Worm (Caenorhabditis elegans): Measurements from ENCODE around the gene T01H3.2.
A peak's percentile ranks its signal among the peaks of the same experiment; 100 is the strongest.

The T01H3.2 gene

DNA sequence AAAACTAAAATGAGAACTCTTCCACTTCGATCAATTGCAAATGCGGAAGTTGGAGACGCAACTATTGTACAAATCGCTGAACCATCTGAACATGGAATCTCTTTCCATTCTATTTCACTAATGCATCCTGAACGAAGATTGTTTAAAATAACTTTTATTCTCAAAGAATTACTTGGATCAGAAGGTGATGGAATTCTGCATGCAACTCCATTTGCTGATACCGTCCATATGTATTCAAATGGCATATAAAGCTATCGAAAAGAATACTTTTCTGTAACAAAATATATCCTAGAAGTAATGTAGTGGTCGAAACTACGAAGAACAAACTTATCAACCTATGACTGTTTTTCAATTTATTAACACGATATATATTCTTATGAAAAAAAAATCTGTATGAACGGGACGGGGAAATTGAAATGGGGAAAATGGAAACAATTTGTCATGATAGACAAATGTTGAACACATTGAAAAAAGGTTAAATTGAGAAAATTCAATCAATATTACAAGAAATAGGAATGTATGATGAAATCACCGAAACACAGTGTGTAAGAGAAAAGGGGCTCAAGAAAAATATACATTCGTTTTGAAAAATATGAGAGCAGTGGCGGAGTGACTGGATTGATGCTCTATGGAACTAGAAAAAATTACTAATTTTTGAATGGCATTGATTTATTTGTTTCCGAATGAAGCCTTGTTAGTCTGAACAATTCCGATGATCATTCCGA is at the start of gene T01H3.2:
Gene T01H3.2, minus strand, starts transcription at position 251 of the 725 bp plus-strand sequence.
- no peak for TF ChIP-seq Y55F3AM.14 (GFP tag; optimal IDR thresholded peaks at IDR 0.05)
- no peak for TF ChIP-seq nhr-10 (tag; optimal IDR thresholded peaks at IDR 0.05)
- no peak for TF ChIP-seq ztf-4 (tag; optimal IDR thresholded peaks at IDR 0.05)
- TF ChIP-seq ama-1 (optimal IDR thresholded peaks at IDR 0.05): peak; percentile 2
- peak in 1 of 2 experiments; percentile 12 for TF ChIP-seq lsy-2 (tag; optimal IDR thresholded peaks at IDR 0.05)
- no peak for TF ChIP-seq alr-1 (tag; optimal IDR thresholded peaks at IDR 0.05)
- TF ChIP-seq crh-2 (tag; optimal IDR thresholded peaks at IDR 0.05): peak; percentile 3
- no peak for TF ChIP-seq aly-2 (tag; optimal IDR thresholded peaks at IDR 0.05)

ce11 chrII:7921155-7921554 is 43.4 kb upstream of the T01H3.2 start:
- no peak for TF ChIP-seq unc-62 (GFP tag; optimal IDR thresholded peaks at IDR 0.05)
- peak; percentile 1 for TF ChIP-seq crh-2 (tag; optimal IDR thresholded peaks at IDR 0.05)
- TF ChIP-seq sma-9 (GFP tag; optimal IDR thresholded peaks at IDR 0.05): peak; percentile 4
- no peak for TF ChIP-seq sma-9 (tag; optimal IDR thresholded peaks at IDR 0.05)
- peak; percentile 21 for TF ChIP-seq nhr-129 (tag; optimal IDR thresholded peaks at IDR 0.05)

ce11 chrII:7920178-7920577 is 42.4 kb upstream of the T01H3.2 start:
- peak; percentile 25 for TF ChIP-seq unc-55 (GFP tag; optimal IDR thresholded peaks at IDR 0.05)
- no peak for TF ChIP-seq sma-3 (GFP tag; optimal IDR thresholded peaks at IDR 0.05)
- TF ChIP-seq ceh-82 (tag; optimal IDR thresholded peaks at IDR 0.05): no peak
- no peak for TF ChIP-seq nhr-12 (tag; optimal IDR thresholded peaks at IDR 0.05)
- TF ChIP-seq egl-27 (tag; optimal IDR thresholded peaks at IDR 0.05): no peak
- TF ChIP-seq lin-11 (tag; optimal IDR thresholded peaks at IDR 0.05): no peak
- TF ChIP-seq C34F6.9 (tag; optimal IDR thresholded peaks at IDR 0.05): peak; percentile 24
- TF ChIP-seq sma-9 (GFP tag; optimal IDR thresholded peaks at IDR 0.05): no peak
- TF ChIP-seq sma-9 (tag; optimal IDR thresholded peaks at IDR 0.05): no peak
- TF ChIP-seq crh-2 (tag; optimal IDR thresholded peaks at IDR 0.05): no peak
- no peak for TF ChIP-seq mdl-1 (tag; optimal IDR thresholded peaks at IDR 0.05)
- no peak for TF ChIP-seq mbf-1 (tag; optimal IDR thresholded peaks at IDR 0.05)

- TF ChIP-seq unc-39 (tag; optimal IDR thresholded peaks at IDR 0.05) (no peak), peb-1 (tag; optimal IDR thresholded peaks at IDR 0.05) (no peak), nhr-10 (tag; optimal IDR thresholded peaks at IDR 0.05) (no peak), unc-55 (GFP tag; optimal IDR thresholded peaks at IDR 0.05) (no peak), lin-11 (tag; optimal IDR thresholded peaks at IDR 0.05) (no peak), ztf-1 (GFP tag; conservative IDR thresholded peaks at IDR 0.05) (no peak), Y55F3AM.14 (GFP tag; optimal IDR thresholded peaks at IDR 0.05) (no peak), nhr-11 (tag; optimal IDR thresholded peaks at IDR 0.05) (no peak), blmp-1 (tag; optimal IDR thresholded peaks at IDR 0.05; ENCODE audit: insufficient read depth) (no peak), unc-62 (GFP tag; optimal IDR thresholded peaks at IDR 0.05) (no peak), nhr-12 (tag; optimal IDR thresholded peaks at IDR 0.05) (no peak), ceh-16 (tag; optimal IDR thresholded peaks at IDR 0.05) (no peak), nhr-23 (tag; optimal IDR thresholded peaks at IDR 0.05) (no peak), aly-2 (tag; optimal IDR thresholded peaks at IDR 0.05) (no peak), R02D3.7 (tag; optimal IDR thresholded peaks at IDR 0.05) (no peak), snpc-4 (tag; optimal IDR thresholded peaks at IDR 0.05) (no peak), sem-4 (tag; optimal IDR thresholded peaks at IDR 0.05) (no peak)
These were observed 33.2 kb upstream of the T01H3.2 start, which contains the start of gene ZK675.4 for ce11 chrII:7911015-7911414. Gene ZK675.4, plus strand, starts transcription at chrII:7911315.

DNA sequence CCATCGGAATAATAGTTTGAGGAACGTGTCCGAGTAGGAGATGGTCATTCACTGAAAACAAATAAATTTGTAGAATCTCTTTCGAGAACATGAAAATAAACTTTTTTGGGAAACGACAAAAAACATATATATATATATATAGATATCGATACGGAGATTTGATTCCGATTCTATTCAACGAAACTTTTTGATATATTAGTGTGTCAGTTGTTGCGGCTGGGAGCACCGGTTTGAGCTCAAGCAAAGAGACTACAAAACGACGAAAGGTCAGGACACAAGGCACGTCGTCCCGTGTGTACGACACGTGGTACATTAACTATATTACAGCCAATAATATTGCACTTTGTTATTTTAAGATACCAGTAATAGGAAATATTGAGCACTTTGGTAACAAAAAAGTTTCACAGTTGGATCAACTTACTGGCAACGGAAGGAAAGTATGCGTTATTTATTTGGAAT is 29.8 kb upstream of the T01H3.2 start, which contains the start of gene best-23:
Gene best-23, minus strand, starts transcription at position 51 of the 459 bp plus-strand sequence.
- TF ChIP-seq nhr-11 (tag; optimal IDR thresholded peaks at IDR 0.05): no peak
- TF ChIP-seq unc-55 (GFP tag; optimal IDR thresholded peaks at IDR 0.05): no peak
- TF ChIP-seq sma-9 (GFP tag; optimal IDR thresholded peaks at IDR 0.05): peak; percentile 29
- no peak for TF ChIP-seq sma-9 (tag; optimal IDR thresholded peaks at IDR 0.05)
- peak; percentile 3 for TF ChIP-seq sem-4 (tag; optimal IDR thresholded peaks at IDR 0.05)
- TF ChIP-seq nhr-77 (tag; optimal IDR thresholded peaks at IDR 0.05): no peak
- no peak for TF ChIP-seq fos-1 (tag; optimal IDR thresholded peaks at IDR 0.05)
- peak; percentile 28 for TF ChIP-seq C34F6.9 (tag; optimal IDR thresholded peaks at IDR 0.05)
- peak in 1 of 2 experiments; percentile 28 for TF ChIP-seq lsy-2 (tag; optimal IDR thresholded peaks at IDR 0.05)
- TF ChIP-seq ztf-11 (tag; optimal IDR thresholded peaks at IDR 0.05): no peak

Measured in whole organism, L2 larva.